Fruit fly (Drosophila melanogaster) whole organism, adult: ENCODE results near the gene ps.

ENCODE experiments used
- CG11617 ChIP-seq: fragments of 200-800 bp; sonication (Bioruptor generic); optimal IDR thresholded peaks from 2 replicates; lab custom pipeline; 2017; ENCODE audit warnings: mild to moderate bottlenecking, missing biosample characterization, missing genetic modification reagents, missing genetic modification characterization
- CG12768 ChIP-seq: fragments of 200-800 bp; sonication (Bioruptor generic); optimal IDR thresholded peaks from 2 replicates; lab custom pipeline; 2017; ENCODE audit warnings: missing biosample characterization, missing genetic modification characterization, mild to moderate bottlenecking, moderate library complexity, missing genetic modification reagents
- CG14711 ChIP-seq: fragments of 200-800 bp; sonication (Bioruptor generic); optimal IDR thresholded peaks from 2 replicates; lab custom pipeline; 2018; ENCODE audit warnings: missing biosample characterization, mild to moderate bottlenecking, missing genetic modification characterization, moderate library complexity
- CG1620 ChIP-seq: fragments of 200-800 bp; sonication (Bioruptor generic); optimal IDR thresholded peaks from 2 replicates; lab custom pipeline; 2016; ENCODE audit warnings: missing biosample characterization, missing genetic modification characterization
- CG33017 ChIP-seq: fragments of 200-800 bp; sonication (Bioruptor generic); optimal IDR thresholded peaks from 2 replicates; lab custom pipeline; 2018; ENCODE audit warnings: missing biosample characterization, mild to moderate bottlenecking, missing genetic modification characterization, moderate library complexity
- CG5204 ChIP-seq: fragments of 200-800 bp; sonication (Bioruptor generic); optimal IDR thresholded peaks from 2 replicates; lab custom pipeline; 2016; ENCODE audit warnings: missing biosample characterization, missing genetic modification characterization
- CG7045 ChIP-seq: fragments of 200-800 bp; sonication (Bioruptor generic); optimal IDR thresholded peaks from 2 replicates; lab custom pipeline; 2017; ENCODE audit warnings: missing biosample characterization, mild to moderate bottlenecking, missing genetic modification characterization
- CG7101 ChIP-seq: fragments of 200-800 bp; sonication (Bioruptor generic); optimal IDR thresholded peaks from 2 replicates; lab custom pipeline; 2018; ENCODE audit warnings: missing biosample characterization, mild to moderate bottlenecking, missing genetic modification characterization, moderate library complexity
- Clk ChIP-seq: fragments of 200-800 bp; sonication (Bioruptor generic); optimal IDR thresholded peaks from 2 replicates; lab custom pipeline; 2017; ENCODE audit warnings: missing biosample characterization, missing genetic modification characterization
- Crg-1 ChIP-seq: fragments of 200-800 bp; sonication (Bioruptor generic); optimal IDR thresholded peaks from 2 replicates; lab custom pipeline; 2016; ENCODE audit warnings: missing biosample characterization, missing genetic modification characterization
- Hr96 ChIP-seq: fragments of 200-800 bp; sonication (Bioruptor generic); optimal IDR thresholded peaks from 2 replicates; lab custom pipeline; 2016; ENCODE audit warnings: missing biosample characterization, missing genetic modification characterization
- Mnt ChIP-seq: fragments of 200-800 bp; sonication (Bioruptor generic); optimal IDR thresholded peaks from 2 replicates; lab custom pipeline; 2016; ENCODE audit warnings: missing biosample characterization, mild to moderate bottlenecking, missing genetic modification characterization
- bab1 ChIP-seq: fragments of 200-800 bp; sonication (Bioruptor generic); optimal IDR thresholded peaks from 3 replicates; lab custom pipeline; 2019; ENCODE audit warnings: missing biosample characterization, mild to moderate bottlenecking, missing genetic modification characterization, moderate library complexity
- cic ChIP-seq: fragments of 200-800 bp; sonication (Bioruptor generic); optimal IDR thresholded peaks from 2 replicates; lab custom pipeline; 2017; ENCODE audit warnings: missing biosample characterization, mild to moderate bottlenecking, missing genetic modification characterization, moderate library complexity
- cnc ChIP-seq, 2 experiments: fragments of >200 bp; optimal IDR thresholded peaks; 2 replicates each; lab custom pipeline; 2017
- kay ChIP-seq: fragments of 200-800 bp; sonication (Bioruptor generic); peaks from one replicate; lab custom pipeline; 2016; ENCODE audit warnings: missing biosample characterization, missing genetic modification characterization, borderline replicate concordance
- ovo ChIP-seq: fragments of 200-800 bp; sonication (Bioruptor generic); optimal IDR thresholded peaks from 2 replicates; lab custom pipeline; 2016; ENCODE audit warnings: missing biosample characterization, missing genetic modification characterization
- pad ChIP-seq: fragments of 200-800 bp; sonication (Bioruptor generic); optimal IDR thresholded peaks from 3 replicates; lab custom pipeline; 2017; ENCODE audit warnings: missing biosample characterization, missing genetic modification characterization, mild to moderate bottlenecking, moderate library complexity, missing genetic modification reagents
- tj ChIP-seq: fragments of 200-800 bp; sonication (Bioruptor generic); optimal IDR thresholded peaks from 3 replicates; lab custom pipeline; 2017; ENCODE audit warnings: missing biosample characterization, mild to moderate bottlenecking, missing genetic modification characterization, moderate library complexity
- toe ChIP-seq: fragments of 200-800 bp; sonication (Bioruptor generic); optimal IDR thresholded peaks from 2 replicates; lab custom pipeline; 2016; ENCODE audit warnings: missing biosample characterization, missing genetic modification characterization

Gene ps

dm6 chr3R:9417577-9418334 is at the start of gene ps:
ps (plus strand) TSS chr3R:9417940.
- TF ChIP-seq toe (GFP tag; lab: Kevin White, UChicago) (no peak), tj (peak; percentile 71), CG11617 (peak; percentile 40), ovo (GFP tag; lab: Kevin White, UChicago) (no peak), cic (GFP tag; lab: Kevin White, UChicago) (peak; percentile 57), CG7101 (tag; lab: Kevin White, UChicago) (no peak), CG7045 (GFP tag; lab: Kevin White, UChicago) (peak; percentile 43), cnc (optimal IDR thresholded peaks at IDR 0.05; lab: Kevin White, UChicago) (no peak), Hr96 (GFP tag; lab: Kevin White, UChicago) (no peak), Crg-1 (no peak), CG33017 (tag; lab: Kevin White, UChicago) (peak; percentile 30), pad (GFP tag; lab: Kevin White, UChicago) (peak; percentile 6), Mnt (GFP tag; lab: Kevin White, UChicago) (peak; percentile 77), kay (no peak), CG1620 (GFP tag; lab: Kevin White, UChicago) (no peak), Clk (GFP tag; lab: Kevin White, UChicago) (no peak), CG5204 (GFP tag; lab: Kevin White, UChicago) (no peak), CG14711 (no peak), bab1 (GFP tag; lab: Kevin White, UChicago) (peak; percentile 19), CG12768 (GFP tag; lab: Kevin White, UChicago) (peak; percentile 2)

dm6 chr3R:9370413-9370812 is 47.3 kb upstream of the ps start:
- TF ChIP-seq kay (peak; percentile 79), CG14711 (no peak), Hr96 (GFP tag; lab: Kevin White, UChicago) (no peak), CG11617 (peak; percentile 23)

dm6 chr3R:9376789-9377188 is 41.0 kb upstream of the ps start:
- TF ChIP-seq kay (no peak), Crg-1 (no peak), Mnt (GFP tag; lab: Kevin White, UChicago) (no peak), CG7101 (tag; lab: Kevin White, UChicago) (no peak), CG33017 (tag; lab: Kevin White, UChicago) (no peak), CG12768 (GFP tag; lab: Kevin White, UChicago) (no peak), cic (GFP tag; lab: Kevin White, UChicago) (no peak), Hr96 (GFP tag; lab: Kevin White, UChicago) (no peak)

dm6 chr3R:9378644-9379411 is 38.9 kb upstream of the ps start:
- no peak for TF ChIP-seq CG12768 (GFP tag; lab: Kevin White, UChicago)
- no peak for TF ChIP-seq CG11617
- no peak for TF ChIP-seq bab1 (GFP tag; lab: Kevin White, UChicago)
- TF ChIP-seq kay: no peak

dm6 chr3R:9380970-9381369 is 36.8 kb upstream of the ps start:
- TF ChIP-seq cnc (optimal IDR thresholded peaks at IDR 0.05; lab: Kevin White, UChicago) (no peak), CG7101 (tag; lab: Kevin White, UChicago) (no peak), CG33017 (tag; lab: Kevin White, UChicago) (no peak), Clk (GFP tag; lab: Kevin White, UChicago) (no peak), Hr96 (GFP tag; lab: Kevin White, UChicago) (no peak), kay (no peak), CG5204 (GFP tag; lab: Kevin White, UChicago) (no peak), CG12768 (GFP tag; lab: Kevin White, UChicago) (no peak)

dm6 chr3R:9385987-9386386 is 31.8 kb upstream of the ps start:
- TF ChIP-seq CG7101 (tag; lab: Kevin White, UChicago): no peak
- no peak for TF ChIP-seq tj
- TF ChIP-seq CG5204 (GFP tag; lab: Kevin White, UChicago): no peak
- TF ChIP-seq CG1620 (GFP tag; lab: Kevin White, UChicago): no peak
- no peak for TF ChIP-seq CG12768 (GFP tag; lab: Kevin White, UChicago)
- no peak for TF ChIP-seq CG11617
- TF ChIP-seq CG33017 (tag; lab: Kevin White, UChicago): no peak
- no peak for TF ChIP-seq Crg-1
- no peak for TF ChIP-seq Clk (GFP tag; lab: Kevin White, UChicago)
- no peak for TF ChIP-seq pad (GFP tag; lab: Kevin White, UChicago)
- no peak for TF ChIP-seq CG7045 (GFP tag; lab: Kevin White, UChicago)
- TF ChIP-seq kay: no peak

dm6 chr3R:9387634-9388033 is 30.1 kb upstream of the ps start:
- TF ChIP-seq Mnt (GFP tag; lab: Kevin White, UChicago) (peak; percentile 46), cic (GFP tag; lab: Kevin White, UChicago) (peak; percentile 79), CG5204 (GFP tag; lab: Kevin White, UChicago) (no peak)
